Fruit fly (Drosophila melanogaster) whole organism, prepupa: ENCODE data around the gene CG15021.

Experiments used
- Blimp-1 ChIP-seq: fragments of 200-800 bp; sonication (Bioruptor generic); optimal IDR thresholded peaks from 3 replicates; lab custom pipeline; 2017; ENCODE audit warnings: missing biosample characterization, missing genetic modification characterization, mild to moderate bottlenecking, moderate library complexity, missing genetic modification reagents
- CG11294 ChIP-seq: fragments of 200-800 bp; sonication (Bioruptor generic); IDR thresholded peaks from 2 replicates; pipeline ENCODE4 v1.3.6; 2022; ENCODE audit warnings: missing biosample characterization, missing genetic modification characterization
- CG11762 ChIP-seq: fragments of 200-800 bp; sonication (Bioruptor generic); optimal IDR thresholded peaks from 3 replicates; lab custom pipeline; 2016; ENCODE audit warnings: missing biosample characterization, missing genetic modification characterization; ENCODE audit not compliant: insufficient read depth
- CG11902 ChIP-seq: fragments of 200-800 bp; sonication (Bioruptor generic); optimal IDR thresholded peaks from 3 replicates; lab custom pipeline; 2016; ENCODE audit warnings: missing biosample characterization, missing genetic modification characterization
- CG15336 ChIP-seq: fragments of 200-800 bp; sonication (Bioruptor generic); IDR thresholded peaks from 2 replicates; pipeline ENCODE4 v1.3.6; 2022; ENCODE audit warnings: missing biosample characterization, missing genetic modification characterization
- CG3032 ChIP-seq: fragments of 200-800 bp; optimal IDR thresholded peaks from 2 replicates; lab custom pipeline; 2019; ENCODE audit warnings: missing biosample characterization, mild to moderate bottlenecking, missing genetic modification characterization, moderate library complexity
- CG31627 ChIP-seq: fragments of 200-800 bp; sonication (Bioruptor generic); optimal IDR thresholded peaks from 3 replicates; lab custom pipeline; 2016; ENCODE audit warnings: missing biosample characterization, missing genetic modification characterization
- CG32006 ChIP-seq: fragments of 200-800 bp; sonication (Bioruptor generic); optimal IDR thresholded peaks from 3 replicates; lab custom pipeline; 2017; ENCODE audit warnings: missing biosample characterization, mild to moderate bottlenecking, missing genetic modification characterization
- CG34406 ChIP-seq: fragments of 200-800 bp; sonication (Bioruptor generic); optimal IDR thresholded peaks from 3 replicates; lab custom pipeline; 2016; ENCODE audit warnings: missing biosample characterization, missing genetic modification characterization
- CG6163 ChIP-seq: fragments of 200-800 bp; sonication (Bioruptor generic); IDR thresholded peaks from 3 replicates; pipeline ENCODE4 v1.3.6; 2022; ENCODE audit warnings: missing biosample characterization, missing genetic modification characterization
- CG6276 ChIP-seq: fragments of 200-800 bp; sonication (Bioruptor generic); optimal IDR thresholded peaks from 2 replicates; lab custom pipeline; 2017; ENCODE audit warnings: missing biosample characterization, mild to moderate bottlenecking, missing genetic modification characterization
- CG7368 ChIP-seq: fragments of 200-800 bp; sonication (Bioruptor generic); optimal IDR thresholded peaks from 3 replicates; lab custom pipeline; 2016; ENCODE audit warnings: missing biosample characterization, missing genetic modification characterization
- CG8119 ChIP-seq: fragments of 200-800 bp; sonication (Bioruptor generic); IDR thresholded peaks from 3 replicates; pipeline ENCODE4 v1.3.6; 2022; ENCODE audit warnings: missing biosample characterization, missing genetic modification characterization
- CG8632 ChIP-seq: fragments of 200-800 bp; sonication (Bioruptor generic); optimal IDR thresholded peaks from 3 replicates; lab custom pipeline; 2016; ENCODE audit warnings: missing biosample characterization, missing genetic modification characterization
- CG9139 ChIP-seq: fragments of 200-800 bp; sonication (Bioruptor generic); optimal IDR thresholded peaks from 3 replicates; lab custom pipeline; 2017; ENCODE audit warnings: missing biosample characterization, mild to moderate bottlenecking, missing genetic modification characterization
- Eip75B ChIP-seq: fragments of 200-800 bp; sonication (Bioruptor generic); optimal IDR thresholded peaks from 3 replicates; lab custom pipeline; 2016; ENCODE audit warnings: missing biosample characterization, missing genetic modification characterization
- Eip78C ChIP-seq: fragments of 200-800 bp; sonication (Bioruptor generic); peaks from one replicate; lab custom pipeline; 2016; ENCODE audit warnings: missing biosample characterization, missing genetic modification characterization
- Eip93F ChIP-seq: fragments of 200-800 bp; sonication (Bioruptor generic); optimal IDR thresholded peaks from 2 replicates; lab custom pipeline; 2016; ENCODE audit warnings: missing biosample characterization, mild to moderate bottlenecking, missing genetic modification characterization
- Gug ChIP-seq: fragments of 200-800 bp; sonication (Bioruptor generic); IDR thresholded peaks from 2 replicates; pipeline ENCODE4 v1.3.6; 2022; ENCODE audit warnings: missing biosample characterization, missing genetic modification characterization
- Hr4 ChIP-seq: fragments of 200-800 bp; sonication (Bioruptor generic); optimal IDR thresholded peaks from 3 replicates; lab custom pipeline; 2016; ENCODE audit warnings: missing biosample characterization, missing genetic modification characterization
- Lpt ChIP-seq: fragments of 200-800 bp; sonication (Bioruptor generic); optimal IDR thresholded peaks from 3 replicates; lab custom pipeline; 2016; ENCODE audit warnings: missing biosample characterization, missing genetic modification characterization
- achi ChIP-seq: fragments of 200-800 bp; sonication (Bioruptor generic); optimal IDR thresholded peaks from 3 replicates; lab custom pipeline; 2016; ENCODE audit warnings: missing biosample characterization, missing genetic modification characterization
- acj6 ChIP-seq: fragments of 200-800 bp; sonication (Bioruptor generic); optimal IDR thresholded peaks from 3 replicates; lab custom pipeline; 2016; ENCODE audit warnings: missing biosample characterization, missing genetic modification characterization
- cyc ChIP-seq: fragments of 200-800 bp; sonication (Bioruptor generic); optimal IDR thresholded peaks from 3 replicates; lab custom pipeline; 2016; ENCODE audit warnings: missing biosample characterization, missing genetic modification characterization
- dac ChIP-seq: fragments of 200-800 bp; sonication (Bioruptor generic); optimal IDR thresholded peaks from 2 replicates; lab custom pipeline; 2017; ENCODE audit warnings: missing biosample characterization, mild to moderate bottlenecking, missing genetic modification characterization
- eg ChIP-seq: fragments of 200-800 bp; sonication (Bioruptor generic); IDR thresholded peaks from 3 replicates; pipeline ENCODE4 v1.3.6; 2022; ENCODE audit warnings: missing biosample characterization, missing genetic modification characterization
- fkh ChIP-seq: fragments of 200-800 bp; sonication (Bioruptor generic); optimal IDR thresholded peaks from 3 replicates; lab custom pipeline; 2017; ENCODE audit warnings: missing biosample characterization, mild to moderate bottlenecking, missing genetic modification characterization, moderate library complexity
- net ChIP-seq: fragments of 200-800 bp; sonication (Bioruptor generic); optimal IDR thresholded peaks from 3 replicates; lab custom pipeline; 2016; ENCODE audit warnings: missing biosample characterization, missing genetic modification characterization
- pdm3 ChIP-seq: fragments of 200-800 bp; sonication (Bioruptor generic); optimal IDR thresholded peaks from 3 replicates; lab custom pipeline; 2016; ENCODE audit warnings: missing biosample characterization, missing genetic modification characterization
- salr ChIP-seq, 2 experiments: fragments of 200-800 bp; sonication (Bioruptor generic); optimal IDR thresholded peaks; 3 replicates each; lab custom pipeline; 2016 to 2018; ENCODE audit warnings: missing biosample characterization in 2 of 2, missing genetic modification characterization in 2 of 2, mild to moderate bottlenecking in 1 of 2
- spab ChIP-seq: fragments of 200-800 bp; sonication (Bioruptor generic); optimal IDR thresholded peaks from 2 replicates; lab custom pipeline; 2017; ENCODE audit warnings: missing biosample characterization, mild to moderate bottlenecking, missing genetic modification characterization, missing genetic modification reagents
- svp ChIP-seq: fragments of 200-800 bp; sonication (Bioruptor generic); peaks from one replicate; lab custom pipeline; 2016; ENCODE audit warnings: missing biosample characterization, missing genetic modification characterization
- topi ChIP-seq: fragments of 200-800 bp; sonication (Bioruptor generic); optimal IDR thresholded peaks from 3 replicates; lab custom pipeline; 2016; ENCODE audit warnings: missing biosample characterization, missing genetic modification characterization
- vri ChIP-seq: fragments of 200-800 bp; sonication (Bioruptor generic); optimal IDR thresholded peaks from 3 replicates; lab custom pipeline; 2016; ENCODE audit warnings: missing biosample characterization, mild to moderate bottlenecking, missing genetic modification characterization

The CG15021 gene

DNA sequence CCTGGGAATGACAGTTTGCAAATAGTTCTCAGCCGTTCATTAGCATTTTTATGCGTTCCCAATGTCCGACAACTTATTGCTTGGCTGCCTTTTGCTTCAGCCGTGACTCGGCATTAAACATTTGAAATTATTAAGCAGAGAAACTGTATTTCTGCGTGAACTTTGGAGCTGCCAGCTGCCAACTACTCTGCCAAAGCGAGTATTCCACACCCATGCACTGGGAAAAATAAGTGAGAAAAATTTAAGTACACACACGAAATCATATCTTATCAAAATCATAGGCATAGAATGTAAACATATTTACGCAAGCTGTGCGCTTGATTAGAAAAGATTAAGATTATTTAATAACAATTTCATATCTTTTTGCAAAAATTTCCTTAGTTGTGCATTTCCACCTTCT lies 23.5 kb upstream of the CG15021 start:
- peak; percentile 17 for TF ChIP-seq net (GFP tag; lab: Kevin White, UChicago)
- TF ChIP-seq Hr4 (GFP tag; lab: Kevin White, UChicago), result peak; percentile 48
- peak; percentile 62 for TF ChIP-seq CG11294 (GFP tag; lab: Robert Waterston, UW)
- peak; percentile 79 for TF ChIP-seq eg (GFP tag; lab: Robert Waterston, UW)
- TF ChIP-seq CG6163 (GFP tag; lab: Robert Waterston, UW), result peak; percentile 70; the same call in 2 of the 3 replicates
- peak; percentile 51 for TF ChIP-seq Gug
- no peak for TF ChIP-seq acj6 (GFP tag; lab: Kevin White, UChicago)
- no peak for TF ChIP-seq CG11762 (GFP tag; lab: Kevin White, UChicago)
- TF ChIP-seq salr (GFP tag; optimal IDR thresholded peaks at IDR 0.05; lab: Kevin White, UChicago), result no peak
- TF ChIP-seq CG6276 (GFP tag; lab: Kevin White, UChicago), result peak; percentile 32
- TF ChIP-seq pdm3 (GFP tag; lab: Kevin White, UChicago), result no peak
- TF ChIP-seq CG15336, result peak; percentile 53
- peak; percentile 33; the same call in 2 of the 3 replicates for TF ChIP-seq CG8119 (GFP tag; lab: Robert Waterston, UW)
- TF ChIP-seq Eip93F (GFP tag; lab: Kevin White, UChicago), result no peak
- TF ChIP-seq topi (GFP tag; lab: Kevin White, UChicago), result no peak
- TF ChIP-seq Lpt, result peak; percentile 24
- TF ChIP-seq CG32006, result peak; percentile 47

DNA sequence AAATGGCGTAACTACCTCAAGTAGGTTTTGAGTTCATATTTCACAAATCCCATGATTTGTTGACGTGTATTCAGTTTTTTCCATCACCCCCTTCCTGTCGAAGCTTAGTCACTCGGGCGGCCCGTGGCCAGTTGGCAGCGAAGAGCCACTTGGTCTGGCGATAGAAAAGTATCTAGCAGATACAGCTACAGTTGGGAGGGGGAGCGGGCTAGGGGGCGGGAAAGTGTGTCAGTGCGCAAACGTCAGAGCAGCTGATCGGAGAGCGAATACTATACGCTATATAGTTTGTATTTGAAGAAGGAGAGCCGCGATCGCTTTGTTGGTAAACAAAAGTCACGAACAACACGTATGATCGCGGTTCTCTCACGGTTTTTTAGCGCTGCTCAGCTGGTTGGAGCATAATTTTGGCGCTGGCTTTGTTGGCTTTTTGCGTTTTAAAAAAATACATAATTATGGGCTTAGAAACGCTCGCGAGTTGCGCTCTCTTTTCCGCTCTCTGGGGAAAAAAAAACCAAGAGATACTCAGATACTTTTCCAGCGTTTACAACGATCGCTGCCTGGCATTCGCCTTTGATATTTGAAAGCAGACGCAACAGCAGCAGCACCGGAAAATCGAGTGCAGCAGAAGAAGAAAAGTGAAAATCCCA lies 22.6 kb upstream of the CG15021 start:
- TF ChIP-seq CG7368 (GFP tag; lab: Kevin White, UChicago), result no peak
- TF ChIP-seq Hr4 (GFP tag; lab: Kevin White, UChicago), result peak; percentile 18
- TF ChIP-seq CG32006, result peak; percentile 35
- TF ChIP-seq net (GFP tag; lab: Kevin White, UChicago), result peak; percentile 25
- TF ChIP-seq vri (GFP tag; lab: Kevin White, UChicago), result peak; percentile 9
- TF ChIP-seq CG8119 (GFP tag; lab: Robert Waterston, UW), result peak; percentile 13; the same call in 1 of the 3 replicates
- peak; percentile 34; the same call in 1 of the 2 replicates for TF ChIP-seq Gug
- peak; percentile 20 for TF ChIP-seq Lpt
- TF ChIP-seq salr (GFP tag; optimal IDR thresholded peaks at IDR 0.05; lab: Kevin White, UChicago), result no peak
- no peak for TF ChIP-seq pdm3 (GFP tag; lab: Kevin White, UChicago)
- no peak for TF ChIP-seq CG3032 (tag; lab: Kevin White, UChicago)
- TF ChIP-seq fkh (GFP tag; lab: Kevin White, UChicago), result peak; percentile 86
- TF ChIP-seq CG34406 (GFP tag; lab: Kevin White, UChicago), result no peak
- peak; percentile 31 for TF ChIP-seq CG15336
- peak; percentile 51; the same call in 2 of the 3 replicates for TF ChIP-seq CG6163 (GFP tag; lab: Robert Waterston, UW)
- TF ChIP-seq Eip93F (GFP tag; lab: Kevin White, UChicago), result no peak
- no peak for TF ChIP-seq cyc

DNA sequence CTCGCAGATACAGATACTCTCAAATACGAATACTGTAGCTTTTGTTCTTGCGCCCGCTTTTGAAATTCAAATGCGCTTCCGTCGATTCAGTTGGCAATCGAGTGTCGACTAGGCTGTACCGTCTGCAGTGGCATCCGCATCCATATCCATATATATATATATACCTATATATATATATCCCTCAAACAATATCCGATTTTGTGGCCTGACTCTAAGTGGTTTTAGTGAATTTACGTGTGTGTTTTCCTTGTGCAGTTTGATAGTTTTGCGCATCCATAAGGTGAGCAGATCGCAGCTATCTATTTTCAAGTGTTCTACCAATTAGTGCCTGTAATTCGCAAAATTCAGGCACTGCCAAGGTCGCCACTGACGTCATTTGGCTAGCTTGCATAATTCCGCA lies 21.9 kb upstream of the CG15021 start:
- TF ChIP-seq Eip78C (GFP tag; lab: Kevin White, UChicago) (peak; percentile 39), CG11902 (GFP tag; lab: Kevin White, UChicago) (no peak)

DNA sequence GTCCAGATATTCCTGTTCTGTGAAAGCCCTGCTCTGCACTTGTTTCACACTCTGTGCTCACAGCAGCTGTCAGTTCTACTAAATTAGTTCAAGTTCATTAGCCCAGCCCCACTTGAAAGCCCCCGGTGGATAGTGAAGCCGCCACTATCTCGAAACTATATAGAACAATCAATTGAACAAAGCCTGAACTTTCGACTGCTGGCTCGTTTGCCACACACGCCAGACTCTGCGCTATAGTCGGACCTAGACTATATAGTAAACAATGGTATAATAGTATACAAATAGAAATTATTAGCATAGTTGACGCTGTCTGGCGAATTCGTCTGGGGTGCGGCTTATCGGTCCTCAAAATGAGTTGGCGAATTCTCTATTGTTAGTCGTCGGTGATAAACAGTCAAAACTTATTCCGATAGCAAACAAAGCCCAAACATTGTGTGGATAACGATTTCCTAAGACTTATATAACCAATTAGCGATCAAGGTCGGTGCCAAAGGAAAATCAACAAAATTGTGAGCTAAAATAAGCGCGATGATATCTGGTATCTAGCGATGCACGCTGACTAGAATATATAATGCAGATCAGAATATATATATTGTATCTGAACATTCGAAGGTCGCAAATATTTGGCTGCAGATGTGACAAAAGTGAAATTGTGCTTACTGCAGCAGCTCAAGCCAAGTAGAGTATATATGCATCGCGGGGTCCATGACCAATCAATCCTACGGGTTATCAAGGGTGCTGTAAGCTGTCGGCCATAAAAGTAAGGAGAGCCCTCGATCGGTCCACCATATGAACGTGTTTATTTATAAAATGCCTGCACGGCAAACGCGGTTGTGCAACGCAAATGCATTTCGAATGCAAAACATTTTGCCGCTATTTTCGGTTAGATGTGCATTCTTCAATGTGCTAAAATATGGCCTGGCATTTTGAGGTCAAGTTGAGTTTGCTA lies 20.9 kb upstream of the CG15021 start:
- TF ChIP-seq Eip78C (GFP tag; lab: Kevin White, UChicago), result peak; percentile 18
- no peak for TF ChIP-seq CG11294 (GFP tag; lab: Robert Waterston, UW)
- TF ChIP-seq Eip75B, result no peak
- no peak for TF ChIP-seq CG31627
- no peak for TF ChIP-seq dac (GFP tag; lab: Kevin White, UChicago)
- no peak for TF ChIP-seq net (GFP tag; lab: Kevin White, UChicago)
- peak; percentile 9 for TF ChIP-seq CG6276 (GFP tag; lab: Kevin White, UChicago)
- peak; percentile 69 for TF ChIP-seq fkh (GFP tag; lab: Kevin White, UChicago)
- no peak for TF ChIP-seq Blimp-1 (GFP tag; lab: Kevin White, UChicago)
- TF ChIP-seq CG8119 (GFP tag; lab: Robert Waterston, UW), result no peak
- TF ChIP-seq CG9139, result no peak
- no peak for TF ChIP-seq spab (GFP tag; lab: Kevin White, UChicago)
- TF ChIP-seq svp (GFP tag; lab: Kevin White, UChicago), result peak; percentile 98
- no peak for TF ChIP-seq CG6163 (GFP tag; lab: Robert Waterston, UW)
- TF ChIP-seq CG8632 (GFP tag; lab: Kevin White, UChicago), result no peak
- TF ChIP-seq achi (GFP tag; lab: Kevin White, UChicago), result no peak
